Worm (Caenorhabditis elegans): ENCODE results near the gene Y53C12B.7.
A peak's percentile ranks its signal among the peaks of the same experiment; 100 is the strongest.

Gene Y53C12B.7

ce11 chrII:9740552-9740951, 12.5 kb downstream of the Y53C12B.7 start:
- TF ChIP-seq lsy-2 (tag; optimal IDR thresholded peaks at IDR 0.05) (peak in 1 of 2 experiments; percentile 53), ceh-82 (tag; optimal IDR thresholded peaks at IDR 0.05) (no peak), elt-2 (tag; optimal IDR thresholded peaks at IDR 0.05) (peak; percentile 14), efl-1 (optimal IDR thresholded peaks at IDR 0.05) (no peak), efl-1 (GFP tag; optimal IDR thresholded peaks at IDR 0.05 in 1 of 2) (peak in 1 of 2 experiments; percentile 46)

DNA sequence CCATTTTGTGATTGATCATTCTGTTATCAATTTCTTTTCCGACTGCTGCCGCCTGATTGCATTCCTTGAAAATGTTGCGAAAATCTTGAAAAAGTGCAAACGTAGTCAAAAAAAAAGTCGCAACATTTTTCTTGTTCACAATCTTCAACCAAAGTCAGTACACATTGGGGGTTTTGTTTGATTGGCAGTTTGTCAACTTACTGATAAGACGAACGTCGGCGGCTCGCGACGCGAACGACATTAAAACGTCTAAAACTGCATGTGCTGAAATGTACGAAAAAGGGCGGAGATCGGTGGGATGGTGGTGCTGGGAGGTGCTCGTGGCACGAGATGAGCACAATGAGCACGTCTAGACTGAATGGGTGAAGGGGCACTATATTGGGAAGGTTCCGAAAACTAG, 14.2 kb downstream of the Y53C12B.7 start:
- TF ChIP-seq F16B12.6 (tag; optimal IDR thresholded peaks at IDR 0.05) (no peak), efl-1 (optimal IDR thresholded peaks at IDR 0.05) (no peak), efl-1 (GFP tag; optimal IDR thresholded peaks at IDR 0.05 in 1 of 2) (peak in 1 of 2 experiments; percentile 85), lin-13 (GFP tag; optimal IDR thresholded peaks at IDR 0.05) (no peak), lin-14 (GFP tag; optimal IDR thresholded peaks at IDR 0.05) (peak; percentile 6), grh-1 (GFP tag; IDR thresholded peaks at IDR 0.05) (no peak), egl-27 (tag; optimal IDR thresholded peaks at IDR 0.05) (no peak), vab-15 (tag; optimal IDR thresholded peaks at IDR 0.05) (no peak), elt-2 (tag; optimal IDR thresholded peaks at IDR 0.05) (peak; percentile 51)

DNA sequence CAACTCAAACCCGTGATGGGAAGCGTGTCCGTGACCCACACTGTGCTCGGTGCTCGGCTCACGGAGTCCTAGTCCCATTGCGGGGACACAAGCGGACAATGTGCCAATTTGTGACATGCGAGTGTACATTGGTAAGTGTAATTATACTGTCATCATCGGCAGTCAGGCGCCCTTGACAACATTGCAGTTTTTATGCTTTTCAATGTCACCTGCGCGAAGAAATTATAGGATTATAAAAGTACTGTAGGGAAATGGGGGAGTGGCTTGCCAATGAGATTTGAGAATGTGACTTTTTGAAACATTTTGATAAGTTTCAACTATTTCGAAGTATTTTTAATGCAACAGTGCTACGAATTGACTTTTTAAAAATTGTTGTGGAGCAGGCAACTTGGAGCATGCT, 17.2 kb downstream of the Y53C12B.7 start:
- TF ChIP-seq mep-1 (tag; optimal IDR thresholded peaks at IDR 0.05) (no peak), skn-1 (tag; optimal IDR thresholded peaks at IDR 0.05) (no peak), snpc-4 (tag; optimal IDR thresholded peaks at IDR 0.05) (no peak), nhr-11 (tag; optimal IDR thresholded peaks at IDR 0.05) (no peak), unc-30 (tag; optimal IDR thresholded peaks at IDR 0.05) (no peak), rnt-1 (tag; optimal IDR thresholded peaks at IDR 0.05) (no peak), lin-13 (GFP tag; optimal IDR thresholded peaks at IDR 0.05) (no peak)

- TF ChIP-seq rnt-1 (tag; optimal IDR thresholded peaks at IDR 0.05) (peak; percentile 15), lin-14 (GFP tag; optimal IDR thresholded peaks at IDR 0.05) (peak; percentile 61), nhr-19 (GFP tag; conservative IDR thresholded peaks at IDR 0.05) (peak; percentile 34; the same call in 1 of the 2 replicates)
Measured at ce11 chrII:9731810-9732209, 21.2 kb downstream of the Y53C12B.7 start, which contains the start of gene mab-3. Gene mab-3, plus strand, starts transcription at chrII:9732137.

DNA sequence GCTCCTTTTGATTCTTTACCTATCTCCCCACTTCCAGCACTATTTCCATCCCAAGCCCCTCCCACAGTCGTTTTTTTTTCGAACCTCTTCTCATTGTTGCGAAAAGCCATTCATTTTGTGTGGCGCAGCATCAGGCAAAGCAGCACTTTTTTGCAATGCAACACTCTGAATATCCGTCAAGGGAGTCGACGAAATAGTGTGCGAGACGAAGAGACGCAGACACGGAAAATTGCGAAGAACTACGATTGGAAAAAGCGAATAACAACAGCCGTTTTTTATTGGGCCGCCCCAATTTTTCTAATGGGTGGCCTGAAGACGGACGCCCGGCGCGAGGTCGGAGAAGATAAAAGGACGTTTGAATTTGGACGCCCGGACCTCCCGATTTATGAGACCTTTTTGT, 23.2 kb downstream of the Y53C12B.7 start:
- TF ChIP-seq pax-3 (tag; optimal IDR thresholded peaks at IDR 0.05) (no peak), fkh-10 (GFP tag; optimal IDR thresholded peaks at IDR 0.05) (no peak), efl-1 (optimal IDR thresholded peaks at IDR 0.05) (no peak), efl-1 (GFP tag; optimal IDR thresholded peaks at IDR 0.05 in 1 of 2) (peak in 1 of 2 experiments; percentile 12), lin-14 (GFP tag; optimal IDR thresholded peaks at IDR 0.05) (peak; percentile 46)

DNA sequence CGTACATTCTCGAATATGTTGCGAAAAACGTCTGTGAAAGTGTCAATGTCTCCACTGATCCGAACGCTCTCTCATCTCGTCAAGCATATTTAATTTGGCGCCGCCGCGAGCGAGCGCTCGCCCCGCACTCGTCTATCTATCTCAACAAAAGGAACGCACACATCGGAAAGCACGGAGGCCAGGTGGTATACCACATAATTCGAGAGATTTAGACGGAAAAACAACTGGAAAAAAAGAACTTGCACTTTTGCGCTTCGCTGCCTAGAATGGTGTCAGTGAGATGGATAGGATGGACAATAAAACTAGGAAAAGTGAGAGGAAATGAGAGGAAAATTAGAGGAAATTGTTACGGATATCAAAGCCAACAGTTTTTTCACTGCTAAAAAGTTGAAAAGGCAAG, 23.8 kb downstream of the Y53C12B.7 start:
- TF ChIP-seq lin-14 (GFP tag; optimal IDR thresholded peaks at IDR 0.05) (peak; percentile 13), blmp-1 (tag; optimal IDR thresholded peaks at IDR 0.05) (peak; percentile 74), nhr-71 (tag; optimal IDR thresholded peaks at IDR 0.05) (no peak)

DNA sequence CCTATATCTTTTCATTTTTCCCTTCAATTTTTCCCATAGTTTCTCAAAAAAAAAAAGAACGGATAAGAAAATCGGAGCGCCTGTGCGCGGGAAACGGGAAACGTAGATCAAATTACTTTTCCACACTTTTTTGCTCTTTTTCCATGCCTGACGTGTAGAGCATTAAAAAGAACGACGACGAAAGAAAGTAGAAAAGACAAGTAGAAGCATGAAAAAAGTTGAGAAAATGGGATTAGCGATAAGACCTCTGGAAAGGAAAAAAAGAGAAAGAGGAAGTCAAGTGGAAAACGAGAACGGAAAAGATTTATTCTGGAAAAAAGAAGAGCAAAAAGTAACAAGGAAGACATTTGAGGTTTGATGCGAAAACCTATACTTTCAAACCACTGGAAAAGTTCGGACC, 24.5 kb downstream of the Y53C12B.7 start:
- peak; percentile 19 for TF ChIP-seq lin-14 (GFP tag; optimal IDR thresholded peaks at IDR 0.05)
- TF ChIP-seq fkh-10 (GFP tag; optimal IDR thresholded peaks at IDR 0.05), result peak; percentile 92
- TF ChIP-seq sox-4 (tag; optimal IDR thresholded peaks at IDR 0.05), result no peak

DNA sequence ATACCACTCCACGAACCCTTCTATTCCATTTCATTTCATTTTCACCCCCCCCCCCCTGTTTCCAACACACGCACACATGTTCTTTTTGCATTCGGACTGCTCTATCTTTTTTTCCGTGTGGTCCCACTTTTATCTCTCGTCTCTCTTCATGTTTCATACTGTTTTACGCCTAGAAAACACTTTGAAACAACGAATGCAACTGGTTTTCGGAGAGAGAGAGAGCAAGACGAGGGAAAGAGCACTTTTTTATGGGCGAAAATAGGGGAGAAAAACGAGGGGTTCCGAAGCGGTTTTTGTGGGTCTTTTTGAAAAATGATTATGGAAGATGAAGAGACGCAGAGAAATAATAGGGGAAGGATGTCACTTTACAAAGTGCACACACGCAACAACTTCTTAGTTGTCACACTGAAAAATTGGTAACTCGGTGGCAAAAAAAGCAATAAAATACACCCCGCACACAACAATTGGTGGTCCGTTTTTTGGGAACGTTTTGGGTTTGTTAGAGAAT, 25.8 kb downstream of the Y53C12B.7 start:
- peak in 1 of 2 experiments; percentile 8 for TF ChIP-seq lsy-2 (tag; optimal IDR thresholded peaks at IDR 0.05)
- TF ChIP-seq alr-1 (tag; optimal IDR thresholded peaks at IDR 0.05; ENCODE audit: borderline replicate concordance), result no peak
- TF ChIP-seq ceh-63 (GFP tag; optimal IDR thresholded peaks at IDR 0.05), result no peak
- TF ChIP-seq rnt-1 (tag; optimal IDR thresholded peaks at IDR 0.05), result peak; percentile 55
- peak; percentile 64 for TF ChIP-seq dsc-1 (tag; optimal IDR thresholded peaks at IDR 0.05)
- TF ChIP-seq unc-86 (tag; optimal IDR thresholded peaks at IDR 0.05), result no peak
- no peak for TF ChIP-seq nhr-20 (tag; optimal IDR thresholded peaks at IDR 0.05)
- TF ChIP-seq lin-14 (GFP tag; optimal IDR thresholded peaks at IDR 0.05), result peak; percentile 81

All from whole organism, L1 larva.